Fruit fly (Drosophila melanogaster) whole organism, embryonic: ENCODE data around the gene Jarid2.

Source experiments
- Bdp1 ChIP-seq: fragments of 200-800 bp; sonication (Bioruptor generic); optimal IDR thresholded peaks from 3 replicates; lab custom pipeline; 2016; ENCODE audit warnings: missing biosample characterization, missing genetic modification characterization
- CG10209 ChIP-seq: fragments of 200-800 bp; sonication (Bioruptor generic); optimal IDR thresholded peaks from 3 replicates; lab custom pipeline; 2017; ENCODE audit warnings: missing biosample characterization, mild to moderate bottlenecking, missing genetic modification characterization, missing genetic modification reagents
- CG11723 ChIP-seq: fragments of 200-800 bp; sonication (Bioruptor generic); optimal IDR thresholded peaks from 2 replicates; lab custom pipeline; 2017; ENCODE audit warnings: missing biosample characterization, mild to moderate bottlenecking, missing genetic modification characterization
- CG12299 ChIP-seq: fragments of 200-800 bp; sonication (Bioruptor generic); optimal IDR thresholded peaks from 2 replicates; lab custom pipeline; 2018; ENCODE audit warnings: missing biosample characterization, mild to moderate bottlenecking, missing genetic modification characterization
- CG12744 ChIP-seq: fragments of 200-800 bp; sonication (Bioruptor generic); optimal IDR thresholded peaks from 2 replicates; lab custom pipeline; 2016; ENCODE audit warnings: missing biosample characterization, missing genetic modification characterization
- CG15269 ChIP-seq: fragments of 200-800 bp; sonication (Bioruptor generic); optimal IDR thresholded peaks from 2 replicates; lab custom pipeline; 2018; ENCODE audit warnings: missing biosample characterization, mild to moderate bottlenecking, missing genetic modification characterization, moderate library complexity
- CG16863 ChIP-seq: fragments of 200-800 bp; sonication (Bioruptor generic); optimal IDR thresholded peaks from 3 replicates; lab custom pipeline; 2016; ENCODE audit warnings: missing biosample characterization, missing genetic modification characterization
- CG17186 ChIP-seq: fragments of 200-800 bp; sonication (Bioruptor generic); optimal IDR thresholded peaks from 3 replicates; lab custom pipeline; 2017; ENCODE audit warnings: missing biosample characterization, missing genetic modification reagents, missing genetic modification characterization
- CG18599 ChIP-seq: fragments of 200-800 bp; sonication (Bioruptor generic); optimal IDR thresholded peaks from 3 replicates; lab custom pipeline; 2017; ENCODE audit warnings: missing biosample characterization, missing genetic modification characterization, mild to moderate bottlenecking, moderate library complexity, missing genetic modification reagents
- CG34224 ChIP-seq: fragments of 200-800 bp; sonication (Bioruptor generic); IDR thresholded peaks from 3 replicates; pipeline ENCODE4 v1.3.6; 2022; ENCODE audit warnings: missing biosample characterization, missing genetic modification characterization; ENCODE audit not compliant: partially characterized antibody
- CG34422 ChIP-seq: fragments of 200-800 bp; sonication (Bioruptor generic); IDR thresholded peaks from 3 replicates; pipeline ENCODE4 v1.3.6; 2022; ENCODE audit warnings: missing biosample characterization, missing genetic modification characterization
- CG6175 ChIP-seq: fragments of 200-800 bp; sonication (Bioruptor generic); IDR thresholded peaks from 3 replicates; pipeline ENCODE4 v1.3.6; 2022; ENCODE audit warnings: missing biosample characterization, missing genetic modification characterization
- CG6765 ChIP-seq: fragments of 200-800 bp; sonication (Bioruptor generic); optimal IDR thresholded peaks from 3 replicates; lab custom pipeline; 2017; ENCODE audit warnings: missing biosample characterization, mild to moderate bottlenecking, missing genetic modification characterization
- CG6854 ChIP-seq: fragments of 200-800 bp; sonication (Bioruptor generic); optimal IDR thresholded peaks from 3 replicates; lab custom pipeline; 2017; ENCODE audit warnings: missing biosample characterization, mild to moderate bottlenecking, missing genetic modification characterization
- CG7357 ChIP-seq: fragments of 200-800 bp; sonication (Bioruptor generic); IDR thresholded peaks from 3 replicates; pipeline ENCODE4 v1.3.6; 2022; ENCODE audit warnings: missing biosample characterization, missing genetic modification characterization
- CG7372 ChIP-seq: fragments of 200-800 bp; sonication (Bioruptor generic); IDR thresholded peaks from 2 replicates; pipeline ENCODE4 v1.3.6; 2022; ENCODE audit warnings: missing biosample characterization, missing genetic modification characterization
- CG7928 ChIP-seq: fragments of 200-800 bp; sonication (Bioruptor generic); optimal IDR thresholded peaks from 2 replicates; lab custom pipeline; 2017; ENCODE audit warnings: missing biosample characterization, mild to moderate bottlenecking, missing genetic modification characterization
- CkIIα-i1 ChIP-seq: fragments of 200-800 bp; sonication (Bioruptor generic); IDR thresholded peaks from 2 replicates; pipeline ENCODE4 v1.3.6; 2022; ENCODE audit warnings: missing biosample characterization, missing genetic modification characterization
- Deaf1 ChIP-seq: fragments of 200-800 bp; optimal IDR thresholded peaks from 3 replicates; lab custom pipeline; 2019; ENCODE audit warnings: missing biosample characterization, mild to moderate bottlenecking, missing genetic modification characterization, moderate library complexity
- Dll ChIP-seq: fragments of 200-800 bp; sonication (Bioruptor generic); IDR thresholded peaks from 4 replicates; pipeline ENCODE4 v1.3.6; 2022; ENCODE audit warnings: missing biosample characterization, missing genetic modification characterization; ENCODE audit not compliant: partially characterized antibody
- Dref ChIP-seq: fragments of 200-800 bp; sonication (Bioruptor generic); IDR thresholded peaks from 2 replicates; pipeline ENCODE4 v1.3.6; 2022; ENCODE audit warnings: missing biosample characterization, missing genetic modification characterization
- Gug ChIP-seq: fragments of 200-800 bp; sonication (Bioruptor generic); IDR thresholded peaks from 4 replicates; pipeline ENCODE4 v1.3.6; 2022; ENCODE audit warnings: missing biosample characterization, missing genetic modification characterization
- HmgD ChIP-seq: fragments of 200-800 bp; sonication (Bioruptor generic); optimal IDR thresholded peaks from 3 replicates; lab custom pipeline; 2016; ENCODE audit warnings: missing biosample characterization, missing genetic modification characterization
- Hr78 ChIP-seq, 2 experiments: fragments of 200-800 bp in 1 of 2; fragments of >200 bp in 1 of 2; sonication (Bioruptor generic) in 1 of 2; optimal IDR thresholded peaks; 2 replicates each; lab custom pipeline; 2017 to 2019; ENCODE audit warnings: missing biosample characterization in 2 of 2, missing genetic modification characterization in 2 of 2, mild to moderate bottlenecking in 1 of 2, moderate library complexity in 1 of 2
- Lhr ChIP-seq: fragments of 200-800 bp; sonication (Bioruptor generic); optimal IDR thresholded peaks from 3 replicates; lab custom pipeline; 2017; ENCODE audit warnings: mild to moderate bottlenecking, missing biosample characterization, missing genetic modification reagents, missing genetic modification characterization
- MBD-R2 ChIP-seq: fragments of 200-800 bp; sonication (Bioruptor generic); IDR thresholded peaks from 2 replicates; pipeline ENCODE4 v1.3.6; 2022; ENCODE audit warnings: missing biosample characterization, missing genetic modification characterization
- Sox102F ChIP-seq: fragments of 200-800 bp; sonication (Bioruptor generic); optimal IDR thresholded peaks from 2 replicates; lab custom pipeline; 2018; ENCODE audit warnings: missing biosample characterization, mild to moderate bottlenecking, missing genetic modification characterization, moderate library complexity
- Sry-β ChIP-seq: fragments of 200-800 bp; sonication (Bioruptor generic); optimal IDR thresholded peaks from 2 replicates; lab custom pipeline; 2018; ENCODE audit warnings: missing biosample characterization, mild to moderate bottlenecking, missing genetic modification characterization, moderate library complexity
- Usf ChIP-seq: fragments of 200-800 bp; sonication (Bioruptor generic); optimal IDR thresholded peaks from 2 replicates; lab custom pipeline; 2017; ENCODE audit warnings: missing genotype, missing biosample characterization, missing genetic modification characterization
- ash1 ChIP-seq: fragments of 200-800 bp; sonication (Bioruptor generic); optimal IDR thresholded peaks from 2 replicates; lab custom pipeline; 2018; ENCODE audit warnings: missing biosample characterization, mild to moderate bottlenecking, missing genetic modification characterization
- bsh ChIP-seq, 2 experiments: fragments of 200-800 bp; sonication (Bioruptor generic); optimal IDR thresholded peaks; 2 replicates each; lab custom pipeline; 2017 to 2018; ENCODE audit warnings: mild to moderate bottlenecking in 2 of 2, missing biosample characterization in 2 of 2, missing genetic modification characterization in 2 of 2, moderate library complexity in 1 of 2
- btn ChIP-seq: fragments of 200-800 bp; sonication (Bioruptor generic); optimal IDR thresholded peaks from 2 replicates; lab custom pipeline; 2016; ENCODE audit warnings: missing biosample characterization, missing genetic modification characterization
- cad ChIP-seq: fragments of >200 bp; optimal IDR thresholded peaks from 2 replicates; lab custom pipeline; 2017; ENCODE audit warnings: missing biosample characterization, missing genetic modification characterization
- crol ChIP-seq: fragments of 200-800 bp; sonication (Bioruptor generic); IDR thresholded peaks from 2 replicates; pipeline ENCODE4 v1.3.6; 2022; ENCODE audit warnings: missing biosample characterization, missing genetic modification characterization
- ems ChIP-seq: fragments of 200-800 bp; sonication (Bioruptor generic); optimal IDR thresholded peaks from 3 replicates; lab custom pipeline; 2016; ENCODE audit warnings: missing biosample characterization, missing genetic modification characterization
- gem ChIP-seq: fragments of 200-800 bp; sonication (Bioruptor generic); optimal IDR thresholded peaks from 2 replicates; lab custom pipeline; 2019; ENCODE audit warnings: missing biosample characterization, mild to moderate bottlenecking, missing genetic modification characterization, moderate library complexity
- gsb-n ChIP-seq: fragments of 200-800 bp; sonication (Bioruptor generic); optimal IDR thresholded peaks from 3 replicates; lab custom pipeline; 2018; ENCODE audit warnings: missing biosample characterization, mild to moderate bottlenecking, missing genetic modification characterization
- ken ChIP-seq: fragments of 200-800 bp; sonication (Bioruptor generic); IDR thresholded peaks from 3 replicates; pipeline ENCODE4 v1.3.6; 2022; ENCODE audit warnings: missing biosample characterization, missing genetic modification characterization
- lbe ChIP-seq: fragments of 200-800 bp; sonication (Bioruptor generic); optimal IDR thresholded peaks from 2 replicates; lab custom pipeline; 2016; ENCODE audit warnings: missing biosample characterization, mild to moderate bottlenecking, missing genetic modification characterization
- phol ChIP-seq: fragments of 200-800 bp; sonication (Bioruptor generic); optimal IDR thresholded peaks from 3 replicates; lab custom pipeline; 2018; ENCODE audit warnings: missing biosample characterization, mild to moderate bottlenecking, missing genetic modification characterization, moderate library complexity
- pum ChIP-seq: fragments of 200-800 bp; sonication (Bioruptor generic); optimal IDR thresholded peaks from 2 replicates; lab custom pipeline; 2016; ENCODE audit warnings: missing biosample characterization, missing genetic modification characterization
- sima ChIP-seq: fragments of 200-800 bp; sonication (Bioruptor generic); optimal IDR thresholded peaks from 2 replicates; lab custom pipeline; 2016; ENCODE audit warnings: missing biosample characterization, missing genetic modification characterization
- sisA ChIP-seq: fragments of 200-800 bp; sonication (Bioruptor generic); IDR thresholded peaks from 2 replicates; pipeline ENCODE4 v1.3.6; 2022; ENCODE audit warnings: missing biosample characterization, missing genetic modification characterization
- ssp ChIP-seq: fragments of 200-800 bp; sonication (Bioruptor generic); IDR thresholded peaks from 2 replicates; pipeline ENCODE4 v1.3.6; 2022; ENCODE audit warnings: missing biosample characterization, missing genetic modification characterization
- stwl ChIP-seq: fragments of 200-800 bp; sonication (Bioruptor generic); optimal IDR thresholded peaks from 3 replicates; lab custom pipeline; 2018; ENCODE audit warnings: missing biosample characterization, mild to moderate bottlenecking, missing genetic modification characterization, moderate library complexity
- tup ChIP-seq: fragments of 200-800 bp; sonication (Bioruptor generic); optimal IDR thresholded peaks from 2 replicates; lab custom pipeline; 2016; ENCODE audit warnings: missing biosample characterization, mild to moderate bottlenecking, missing genetic modification characterization, moderate library complexity
- unc-4 ChIP-seq: fragments of 200-800 bp; sonication (Bioruptor generic); IDR thresholded peaks from 2 replicates; pipeline ENCODE4 v1.3.6; 2022; ENCODE audit warnings: missing biosample characterization, missing genetic modification characterization; ENCODE audit not compliant: partially characterized antibody
- zfh1 ChIP-seq: fragments of 200-800 bp; sonication (Bioruptor generic); IDR thresholded peaks from 3 replicates; pipeline ENCODE4 v1.3.6; 2022; ENCODE audit warnings: missing biosample characterization, missing genetic modification characterization
- zfh2 ChIP-seq: fragments of 200-800 bp; sonication (Bioruptor generic); optimal IDR thresholded peaks from 2 replicates; lab custom pipeline; 2016; ENCODE audit warnings: missing biosample characterization, missing genetic modification characterization

Gene Jarid2

DNA sequence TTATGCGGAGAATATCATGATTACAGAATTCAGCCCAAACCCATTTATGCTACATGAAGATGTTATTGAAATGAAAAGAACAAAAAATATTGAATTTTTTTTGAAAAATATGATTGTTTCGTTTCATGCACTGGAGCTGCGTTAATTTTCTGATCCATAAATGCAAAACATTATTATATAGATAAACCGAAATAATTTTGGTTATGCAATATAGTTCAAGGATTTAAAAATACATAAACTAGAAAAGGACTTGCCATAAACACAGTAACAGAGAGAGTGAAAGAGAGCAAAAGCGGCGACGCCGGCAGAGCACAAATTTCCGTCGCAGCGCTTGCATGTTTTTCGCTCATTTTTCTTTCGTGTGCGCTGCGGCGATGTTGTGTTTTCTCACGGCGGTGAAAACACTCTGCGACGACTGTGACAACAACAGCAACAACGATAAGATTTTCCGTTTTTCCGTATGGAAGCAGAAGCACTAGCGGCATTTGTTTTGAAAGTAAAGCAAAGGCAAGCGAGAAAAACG, 14.5 kb upstream of the Jarid2 start (continued):
- TF ChIP-seq Sox102F (GFP tag; lab: Kevin White, UChicago) (peak; percentile 88), CG7357 (GFP tag; lab: Robert Waterston, UW) (peak; percentile 64; the same call in 2 of the 3 replicates), pum (peak; percentile 72), CG7928 (peak; percentile 25), CG15269 (tag; lab: Kevin White, UChicago) (peak; percentile 90), CG18599 (GFP tag; lab: Kevin White, UChicago) (peak; percentile 93), zfh1 (GFP tag; lab: Robert Waterston, UW) (peak; percentile 78), MBD-R2 (GFP tag; lab: Robert Waterston, UW) (no peak; the same call in 1 of the 2 replicates), CG16863 (peak; percentile 71), CkIIα-i1 (GFP tag; lab: Robert Waterston, UW) (no peak), ash1 (GFP tag; lab: Kevin White, UChicago) (peak; percentile 20), sima (GFP tag; lab: Kevin White, UChicago) (no peak), bsh (GFP tag; optimal IDR thresholded peaks at IDR 0.05; lab: Kevin White, UChicago) (peak; percentile 84 to 92), Dref (GFP tag; lab: Robert Waterston, UW) (no peak), CG12744 (GFP tag; lab: Kevin White, UChicago) (peak; percentile 77), Dll (peak; percentile 32; the same call in 1 of the 4 replicates), ssp (GFP tag; lab: Robert Waterston, UW) (0 out of 2 replicates have a peak, but pooled peaks have one; percentile 6), sisA (peak; percentile 48; the same call in 1 of the 2 replicates), crol (GFP tag; lab: Robert Waterston, UW) (no peak; the same call in 1 of the 2 replicates), Gug (GFP tag; lab: Robert Waterston, UW) (no peak), Deaf1 (tag; lab: Kevin White, UChicago) (peak; percentile 74), CG6765 (peak; percentile 88), CG34422 (GFP tag; lab: Robert Waterston, UW) (no peak; the same call in 1 of the 3 replicates), CG6175 (GFP tag; lab: Robert Waterston, UW) (no peak), btn (GFP tag; lab: Kevin White, UChicago) (peak; percentile 39), gem (tag; lab: Kevin White, UChicago) (peak; percentile 97), CG7372 (GFP tag; lab: Robert Waterston, UW) (peak; percentile 71; the same call in 1 of the 2 replicates), CG6854 (peak; percentile 92), HmgD (GFP tag; lab: Kevin White, UChicago) (no peak), CG34224 (GFP tag; lab: Robert Waterston, UW) (no peak), ems (GFP tag; lab: Kevin White, UChicago) (peak; percentile 87), CG12299 (tag; lab: Kevin White, UChicago) (peak; percentile 92), Sry-β (GFP tag; lab: Kevin White, UChicago) (peak; percentile 54), unc-4 (GFP tag; lab: Robert Waterston, UW) (no peak), lbe (GFP tag; lab: Kevin White, UChicago) (peak; percentile 82), Bdp1 (GFP tag; lab: Kevin White, UChicago) (peak; percentile 71), Lhr (GFP tag; lab: Kevin White, UChicago) (peak; percentile 75), Usf (GFP tag; lab: Kevin White, UChicago) (peak; percentile 47), zfh2 (GFP tag; lab: Kevin White, UChicago) (peak; percentile 58), stwl (tag; lab: Kevin White, UChicago) (peak; percentile 12), cad (GFP tag; lab: Kevin White, UChicago) (no peak), phol (peak; percentile 98), Hr78 (GFP tag; optimal IDR thresholded peaks at IDR 0.05; lab: Kevin White, UChicago) (peak in 1 of 2 experiments; percentile 71), CG17186 (GFP tag; lab: Kevin White, UChicago) (peak; percentile 63), gsb-n (tag; lab: Kevin White, UChicago) (peak; percentile 91), CG11723 (peak; percentile 81), CG10209 (GFP tag; lab: Kevin White, UChicago) (peak; percentile 88), ken (GFP tag; lab: Robert Waterston, UW) (peak; percentile 43; the same call in 1 of the 3 replicates), tup (GFP tag; lab: Kevin White, UChicago) (no peak)
